Worm (Caenorhabditis elegans): ENCODE data around the gene ZC204.17.
"Not testable (repeated sequence)": the region's sequence is repeated elsewhere in the genome, so short reads cannot be mapped to it uniquely, and the experiment has no call there.

The ZC204.17 gene

DNA sequence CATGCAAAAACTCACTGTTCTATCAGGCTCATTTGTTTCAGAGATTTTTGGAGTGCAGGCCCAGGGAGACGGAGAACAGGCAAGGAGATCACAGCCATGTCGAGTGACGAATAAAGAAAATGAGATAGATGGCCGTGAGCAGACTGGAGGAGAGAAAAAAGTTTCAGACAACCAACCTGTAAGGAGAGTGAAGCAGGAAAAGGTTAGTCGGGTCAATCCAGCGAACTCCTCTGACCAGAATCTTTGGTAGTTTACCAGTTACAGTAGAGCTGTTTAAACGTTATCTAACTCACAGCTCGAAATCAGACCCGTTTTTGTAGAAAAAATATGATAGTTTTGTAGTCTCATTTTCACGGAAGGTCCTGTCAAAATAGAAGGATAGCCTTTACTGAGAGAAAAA, 2.7 kb upstream of the ZC204.17 start, which contains the start of gene fbxb-21:
fbxb-21 (minus strand) TSS at position 101 of the 400 bp plus-strand sequence.
- TF ChIP-seq set-16 (GFP tag; IDR thresholded peaks at IDR 0.05) = no peak
- TF ChIP-seq nhr-102 (tag; optimal IDR thresholded peaks at IDR 0.05) = no peak
- no peak for TF ChIP-seq dpl-1 (GFP tag; optimal IDR thresholded peaks at IDR 0.05)
- no peak for TF ChIP-seq snpc-1.2 (GFP tag; IDR thresholded peaks at IDR 0.05)
- TF ChIP-seq tra-1 (GFP tag; IDR thresholded peaks at IDR 0.05) = no peak
- no peak for TF ChIP-seq pha-4 (GFP tag; IDR thresholded peaks at IDR 0.05)
- no peak for TF ChIP-seq pha-4 (tag; optimal IDR thresholded peaks at IDR 0.05)

DNA sequence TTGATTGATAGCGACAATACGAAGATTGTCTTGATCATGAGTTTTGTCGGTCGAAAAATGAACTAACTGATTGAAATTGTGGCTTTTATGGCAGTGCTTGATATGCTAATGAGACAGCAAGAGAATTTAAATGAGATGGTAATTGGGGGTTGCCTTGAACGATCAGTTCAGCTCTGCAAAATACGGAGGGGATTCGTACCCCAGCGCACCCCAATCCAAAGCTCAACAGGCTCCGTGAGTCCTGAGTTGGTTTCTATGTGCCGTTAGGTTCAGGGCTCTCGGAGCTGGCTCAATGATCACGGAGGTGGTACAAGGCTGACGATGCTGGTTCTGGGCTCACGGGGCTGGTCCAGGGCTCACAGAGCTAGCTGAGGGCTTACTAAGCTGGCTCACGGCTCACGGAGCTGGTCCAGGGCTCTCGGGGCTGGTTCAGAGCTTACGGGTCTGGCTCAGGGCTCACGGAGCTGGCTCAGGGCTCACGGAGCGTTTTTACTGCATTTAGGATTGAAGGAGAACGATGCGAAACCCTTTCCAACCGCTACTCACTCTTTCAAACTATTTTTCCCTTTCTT, 1.2 kb downstream of the ZC204.17 start, which contains the start of gene ZC204.6:
ZC204.6 (minus strand) TSS at position 51 of the 572 bp plus-strand sequence.
- TF ChIP-seq set-16 (GFP tag; IDR thresholded peaks at IDR 0.05) (peak; percentile 93), pha-4 (GFP tag; IDR thresholded peaks at IDR 0.05) (no peak), pha-4 (tag; optimal IDR thresholded peaks at IDR 0.05) (no peak), zfp-3 (GFP tag; conservative IDR thresholded peaks at IDR 0.05) (no peak), hmg-1.1 (GFP tag; IDR thresholded peaks at IDR 0.05) (no peak), php-3 (GFP tag; IDR thresholded peaks at IDR 0.05) (no peak), egl-43 (GFP tag; IDR thresholded peaks at IDR 0.05) (0 out of 2 replicates have a peak, but pooled peaks have one; percentile 27), fos-1 (tag; optimal IDR thresholded peaks at IDR 0.05) (no peak), aha-1 (tag) (peak; percentile 42)

DNA sequence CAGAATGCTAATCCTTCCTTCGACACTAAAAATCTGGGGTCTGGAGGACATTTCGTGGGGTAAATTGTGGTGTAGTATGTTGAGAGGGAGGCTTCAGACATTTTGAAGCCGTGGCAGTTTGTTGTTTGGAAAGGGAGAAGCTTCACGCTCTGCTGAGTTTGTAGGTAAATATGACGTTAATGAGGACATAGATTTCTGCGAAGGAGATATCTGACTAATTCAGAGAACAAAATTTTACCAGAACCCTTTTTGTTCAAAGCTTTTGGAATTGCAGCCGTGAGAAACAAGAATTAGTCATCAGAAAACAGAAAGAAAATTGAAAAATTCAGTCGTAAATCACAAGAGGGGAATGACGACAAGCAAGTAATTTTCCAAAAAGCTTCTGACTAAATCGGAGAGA, 5.6 kb downstream of the ZC204.17 start, which contains the start of gene srh-72:
srh-72 (minus strand) TSS at position 101 of the 400 bp plus-strand sequence.
- TF ChIP-seq ZK337.2 (GFP tag; IDR thresholded peaks at IDR 0.05) (no peak), lim-7 (GFP tag; IDR thresholded peaks at IDR 0.05) (no peak), sdz-12 (GFP tag; optimal IDR thresholded peaks at IDR 0.05) (no peak), dmd-9 (GFP tag; IDR thresholded peaks at IDR 0.05) (no peak), D1046.2 (GFP tag; IDR thresholded peaks at IDR 0.05) (no peak), dve-1 (tag; optimal IDR thresholded peaks at IDR 0.05; ENCODE audit: insufficient read depth) (no peak), lin-15B (tag; optimal IDR thresholded peaks at IDR 0.05) (no peak), duxl-1 (tag; optimal IDR thresholded peaks at IDR 0.05; ENCODE audit: poor library complexity) (no peak), spr-1 (tag; optimal IDR thresholded peaks at IDR 0.05) (no peak), jun-1 (tag; optimal IDR thresholded peaks at IDR 0.05) (no peak), aly-2 (tag; optimal IDR thresholded peaks at IDR 0.05) (no peak), Y75B8A.6 (GFP tag; IDR thresholded peaks at IDR 0.05) (no peak), ceh-62 (tag; optimal IDR thresholded peaks at IDR 0.05) (no peak), lin-38 (GFP tag; IDR thresholded peaks at IDR 0.05) (no peak), lin-1 (GFP tag; IDR thresholded peaks at IDR 0.05) (no peak), daf-12 (tag; optimal IDR thresholded peaks at IDR 0.05) (no peak), ama-1 (optimal IDR thresholded peaks at IDR 0.05) (no peak), hlh-30 (tag; optimal IDR thresholded peaks at IDR 0.05; ENCODE audit: insufficient read depth) (no peak), fos-1 (tag; optimal IDR thresholded peaks at IDR 0.05) (no peak)

DNA sequence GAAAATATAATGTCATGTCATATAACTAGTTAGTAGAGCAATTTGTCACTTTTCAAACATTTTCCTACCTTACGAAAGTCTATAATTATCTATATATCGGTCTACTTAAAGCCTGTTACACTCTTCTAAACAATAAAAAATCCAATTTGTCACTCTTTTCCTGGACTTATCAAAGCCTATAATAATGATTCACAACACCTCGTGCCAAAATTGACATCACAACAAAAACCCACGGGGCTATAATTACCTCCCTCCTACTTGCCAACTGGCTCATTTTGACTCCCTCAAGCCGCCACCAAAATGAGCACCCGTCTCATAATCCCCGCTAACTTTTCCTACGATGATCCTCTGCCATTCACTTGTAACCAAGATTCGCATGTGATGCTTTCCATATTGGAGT, 9.7 kb downstream of the ZC204.17 start, which contains the start of gene srg-20:
srg-20 (plus strand) TSS at position 301 of the 400 bp plus-strand sequence.
- TF ChIP-seq tra-1 (GFP tag; IDR thresholded peaks at IDR 0.05); zag-1 (tag; optimal IDR thresholded peaks at IDR 0.05); unc-39 (tag; optimal IDR thresholded peaks at IDR 0.05): not testable (repeated sequence)

DNA sequence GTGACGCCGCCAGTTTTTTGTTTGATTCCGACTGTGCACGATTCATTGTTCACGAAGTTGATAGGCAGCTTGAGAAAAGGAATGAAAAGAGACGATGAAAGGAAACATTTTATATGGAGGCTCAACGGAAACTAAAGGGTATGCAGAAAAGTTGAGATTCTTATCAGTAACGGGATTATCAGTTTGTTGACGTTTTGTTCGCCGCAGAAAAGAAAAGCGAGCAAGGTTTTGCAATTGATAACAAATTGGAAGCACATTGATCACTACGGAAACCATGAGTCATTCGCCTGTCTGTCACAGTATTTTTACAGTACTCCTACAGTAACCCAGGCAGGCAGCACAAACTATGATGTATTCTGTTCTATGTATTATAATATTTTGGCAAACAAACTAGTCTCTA, 10.1 kb downstream of the ZC204.17 start:
- TF ChIP-seq dmd-6 (GFP tag; IDR thresholded peaks at IDR 0.05) (peak; percentile 52; the same call in 1 of the 2 replicates), duxl-1 (tag; optimal IDR thresholded peaks at IDR 0.05; ENCODE audit: poor library complexity) (no peak), nhr-28 (tag; optimal IDR thresholded peaks at IDR 0.05) (peak; percentile 4), aha-1 (tag) (peak; percentile 46), zfp-3 (GFP tag; conservative IDR thresholded peaks at IDR 0.05) (no peak)

Measured in whole organism, L4 larva.